Worm (Caenorhabditis elegans) whole organism, L1 larva: ENCODE data around the gene sulp-3.

Source experiments
- F16B12.6 ChIP-seq: fragments of 150-350 bp; optimal IDR thresholded peaks from 2 replicates; lab custom pipeline; 2014; ENCODE audit warnings: missing biosample characterization, missing genetic modification characterization
- aha-1 ChIP-seq: fragments of 150-350 bp; optimal IDR thresholded peaks from 2 replicates; lab custom pipeline; 2014; ENCODE audit warnings: missing biosample characterization, missing genetic modification characterization
- alr-1 ChIP-seq: fragments of 200-800 bp; sonication (Bioruptor generic); optimal IDR thresholded peaks from 2 replicates; lab custom pipeline; 2018; ENCODE audit warnings: borderline replicate concordance, mild to moderate bottlenecking, missing genetic modification characterization, missing compliant biosample characterization
- aly-2 ChIP-seq: fragments of 150-350 bp; optimal IDR thresholded peaks from 2 replicates; lab custom pipeline; 2014; ENCODE audit warnings: missing biosample characterization, missing genetic modification characterization
- ama-1 ChIP-seq: fragments of 150-350 bp; optimal IDR thresholded peaks from 2 replicates; lab custom pipeline; 2014
- blmp-1 ChIP-seq: fragments of 150-350 bp; optimal IDR thresholded peaks from 2 replicates; lab custom pipeline; 2014; ENCODE audit warnings: missing biosample characterization, missing genetic modification characterization
- ceh-63 ChIP-seq: fragments of 200-800 bp; sonication (Bioruptor generic); optimal IDR thresholded peaks from 2 replicates; lab custom pipeline; 2018; ENCODE audit warnings: mild to moderate bottlenecking, missing genetic modification characterization, missing compliant biosample characterization
- egl-27 ChIP-seq, 2 experiments: fragments of 150-350 bp in 1 of 2; sonication (generic microtip); optimal IDR thresholded peaks; 3 replicates each; lab custom pipeline; 2017 to 2018; ENCODE audit warnings: missing biosample characterization in 2 of 2, missing genetic modification characterization in 2 of 2, missing genetic modification reagents in 2 of 2
- elt-2 ChIP-seq: sonication (generic microtip); optimal IDR thresholded peaks from 2 replicates; lab custom pipeline; 2016; ENCODE audit warnings: missing genetic modification characterization, mild to moderate bottlenecking, inconsistent platforms, missing compliant biosample characterization, missing genetic modification reagents
- ets-5 ChIP-seq: fragments of 200-800 bp; sonication (Bioruptor generic); IDR thresholded peaks from 2 replicates; pipeline ENCODE4 v1.3.6; 2022; ENCODE audit warnings: missing genetic modification characterization, missing compliant biosample characterization
- fkh-10 ChIP-seq: sonication (generic microtip); optimal IDR thresholded peaks from 2 replicates; lab custom pipeline; 2017; ENCODE audit warnings: missing biosample characterization, missing genetic modification reagents, missing genetic modification characterization
- fkh-4 ChIP-seq: sonication (generic microtip); optimal IDR thresholded peaks from 2 replicates; lab custom pipeline; 2016; ENCODE audit warnings: missing compliant biosample characterization, missing genetic modification characterization, borderline replicate concordance
- grh-1 ChIP-seq: fragments of 200-800 bp; sonication (Bioruptor generic); IDR thresholded peaks from 2 replicates; pipeline ENCODE4 v1.3.6; 2022; ENCODE audit warnings: missing genetic modification reagents, missing genetic modification characterization, missing compliant biosample characterization
- hlh-4 ChIP-seq: sonication (generic microtip); optimal IDR thresholded peaks from 2 replicates; lab custom pipeline; 2016; ENCODE audit warnings: mild to moderate bottlenecking, missing genetic modification characterization, missing compliant biosample characterization
- hpl-2 ChIP-seq: fragments of 150-350 bp; optimal IDR thresholded peaks from 2 replicates; lab custom pipeline; 2014; ENCODE audit warnings: missing biosample characterization, missing genetic modification reagents, missing genetic modification characterization
- jun-1 ChIP-seq: fragments of 150-350 bp; optimal IDR thresholded peaks from 2 replicates; lab custom pipeline; 2014; ENCODE audit warnings: missing biosample characterization, missing genetic modification reagents, missing genetic modification characterization
- lin-14 ChIP-seq: fragments of 200-800 bp; sonication (Bioruptor generic); optimal IDR thresholded peaks from 2 replicates; lab custom pipeline; 2018; ENCODE audit warnings: mild to moderate bottlenecking, missing genetic modification characterization, moderate library complexity, missing compliant biosample characterization
- lin-15B ChIP-seq: fragments of 150-350 bp; sonication (generic microtip); optimal IDR thresholded peaks from 3 replicates; lab custom pipeline; 2014; ENCODE audit warnings: missing biosample characterization, missing genetic modification characterization
- lin-35 ChIP-seq, 2 experiments: fragments of 150-350 bp; optimal IDR thresholded peaks; 2 replicates each; lab custom pipeline; 2014; ENCODE audit warnings: missing biosample characterization in 2 of 2, missing genetic modification characterization in 2 of 2, missing genetic modification reagents in 2 of 2
- lsy-2 ChIP-seq, 2 experiments: fragments of 150-350 bp; optimal IDR thresholded peaks; 2 replicates each; lab custom pipeline; 2014; ENCODE audit warnings: missing biosample characterization in 2 of 2, missing genetic modification characterization in 2 of 2
- mdl-1 ChIP-seq, 2 experiments: fragments of 150-350 bp; optimal IDR thresholded peaks; 2 replicates each; lab custom pipeline; 2014 to 2017; ENCODE audit warnings: missing biosample characterization in 2 of 2, missing genetic modification characterization in 2 of 2, inconsistent platforms in 1 of 2
- mef-2 ChIP-seq: fragments of 150-350 bp; optimal IDR thresholded peaks from 2 replicates; lab custom pipeline; 2014; ENCODE audit warnings: missing biosample characterization, missing genetic modification characterization
- mep-1 ChIP-seq: fragments of 150-350 bp; optimal IDR thresholded peaks from 2 replicates; lab custom pipeline; 2014; ENCODE audit warnings: missing biosample characterization, missing genetic modification characterization
- nhr-11 ChIP-seq: fragments of 150-350 bp; optimal IDR thresholded peaks from 2 replicates; lab custom pipeline; 2014; ENCODE audit warnings: missing biosample characterization, missing genetic modification characterization
- nhr-20 ChIP-seq: sonication (generic microtip); optimal IDR thresholded peaks from 2 replicates; lab custom pipeline; 2016; ENCODE audit warnings: mild to moderate bottlenecking, missing genetic modification characterization, missing compliant biosample characterization
- nhr-237 ChIP-seq: fragments of 150-350 bp; optimal IDR thresholded peaks from 2 replicates; lab custom pipeline; 2014; ENCODE audit warnings: missing biosample characterization, missing genetic modification characterization
- nhr-77 ChIP-seq: fragments of 150-350 bp; optimal IDR thresholded peaks from 2 replicates; lab custom pipeline; 2014; ENCODE audit warnings: missing biosample characterization, missing genetic modification characterization
- nhr-84 ChIP-seq: sonication (generic microtip); optimal IDR thresholded peaks from 2 replicates; lab custom pipeline; 2017; ENCODE audit warnings: missing biosample characterization, missing genetic modification characterization
- nhr-85 ChIP-seq: sonication (generic microtip); peaks from one replicate; lab custom pipeline; 2016; ENCODE audit warnings: missing genetic modification characterization, inconsistent platforms, missing compliant biosample characterization
- pag-3 ChIP-seq: sonication (generic microtip); optimal IDR thresholded peaks from 2 replicates; lab custom pipeline; 2017; ENCODE audit warnings: missing genetic modification characterization, mild to moderate bottlenecking, missing compliant biosample characterization, antibody characterized with exemption, borderline replicate concordance; ENCODE audit not compliant: insufficient read depth
- pqm-1 ChIP-seq: sonication (generic microtip); optimal IDR thresholded peaks from 3 replicates; lab custom pipeline; 2017; ENCODE audit warnings: missing biosample characterization, missing genetic modification characterization
- rnt-1 ChIP-seq: sonication (generic microtip); optimal IDR thresholded peaks from 2 replicates; lab custom pipeline; 2016; ENCODE audit warnings: mild to moderate bottlenecking, missing genetic modification characterization, moderate library complexity, missing compliant biosample characterization
- skn-1 ChIP-seq: fragments of 150-350 bp; optimal IDR thresholded peaks from 2 replicates; lab custom pipeline; 2014; ENCODE audit warnings: missing biosample characterization, missing genetic modification characterization
- sox-4 ChIP-seq: sonication (generic microtip); optimal IDR thresholded peaks from 2 replicates; lab custom pipeline; 2016; ENCODE audit warnings: missing genetic modification characterization, missing compliant biosample characterization
- sup-37 ChIP-seq: fragments of 200-800 bp; sonication (Bioruptor generic); optimal IDR thresholded peaks from 2 replicates; lab custom pipeline; 2018; ENCODE audit warnings: mild to moderate bottlenecking, missing genetic modification characterization, missing compliant biosample characterization
- tbx-2 ChIP-seq: sonication (generic microtip); optimal IDR thresholded peaks from 2 replicates; lab custom pipeline; 2016; ENCODE audit warnings: missing genetic modification characterization, missing compliant biosample characterization
- unc-130 ChIP-seq: fragments of 150-350 bp; optimal IDR thresholded peaks from 2 replicates; lab custom pipeline; 2017; ENCODE audit warnings: missing biosample characterization, missing genetic modification characterization, inconsistent platforms
- unc-62 ChIP-seq: fragments of 150-350 bp; optimal IDR thresholded peaks from 2 replicates; lab custom pipeline; 2014; ENCODE audit warnings: missing biosample characterization, missing genetic modification reagents, missing genetic modification characterization
- xbp-1 ChIP-seq: sonication (generic microtip); optimal IDR thresholded peaks from 2 replicates; lab custom pipeline; 2016; ENCODE audit warnings: missing genetic modification characterization, missing compliant biosample characterization
- zip-4 ChIP-seq: fragments of 200-800 bp; sonication (Bioruptor generic); optimal IDR thresholded peaks from 2 replicates; lab custom pipeline; 2018; ENCODE audit warnings: mild to moderate bottlenecking, missing genetic modification characterization, moderate library complexity, missing compliant biosample characterization
- ztf-11 ChIP-seq, 2 experiments: sonication (generic microtip); optimal IDR thresholded peaks; 2 replicates each; lab custom pipeline; 2016 to 2017; ENCODE audit warnings: missing genetic modification characterization in 2 of 2, missing biosample characterization in 1 of 2, missing compliant biosample characterization in 1 of 2
- ztf-4 ChIP-seq: fragments of 150-350 bp; optimal IDR thresholded peaks from 2 replicates; lab custom pipeline; 2014; ENCODE audit warnings: missing biosample characterization, missing genetic modification characterization

Gene sulp-3

DNA sequence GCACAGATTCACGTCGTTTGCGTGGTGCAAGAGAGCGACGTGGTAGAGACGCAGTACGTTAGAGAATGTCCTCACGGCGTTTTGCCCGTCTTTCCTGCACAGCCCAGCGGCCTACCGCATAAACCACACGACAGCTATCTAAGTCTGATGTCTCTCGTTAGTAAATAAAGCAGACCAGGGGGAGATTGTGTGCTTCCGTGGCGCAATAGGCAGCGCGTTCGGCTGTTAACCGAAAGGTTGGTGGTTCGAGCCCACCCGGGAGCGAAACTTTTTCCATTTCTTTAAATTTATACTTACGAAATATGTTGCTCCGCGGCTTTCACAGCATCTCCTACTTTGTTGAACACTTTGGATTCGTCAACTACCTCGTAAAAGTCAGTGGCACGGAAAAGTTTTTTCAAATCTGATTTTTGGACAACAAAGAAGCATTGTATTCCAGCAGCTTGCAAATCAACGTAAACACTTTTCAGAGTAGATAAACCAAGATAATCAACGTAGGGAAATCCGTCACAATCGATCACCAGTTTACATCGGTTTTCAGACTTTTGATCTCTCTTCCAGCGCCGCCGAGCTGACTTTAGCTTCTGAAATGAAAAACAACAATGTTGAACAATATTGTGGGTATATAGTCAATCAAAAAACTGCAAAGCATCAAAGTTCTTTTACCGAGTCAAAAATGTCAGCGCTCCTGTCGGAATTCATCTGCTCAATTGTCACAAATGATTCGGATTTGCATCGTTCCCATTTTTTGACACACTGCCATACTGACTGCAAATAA, 3.7 kb downstream of the sulp-3 start (continued):
- TF ChIP-seq unc-130 (tag; lab: Kevin White, UChicago) (no peak), nhr-77 (peak; percentile 75), xbp-1 (tag; lab: Kevin White, UChicago) (peak; percentile 88), grh-1 (GFP tag; lab: Robert Waterston, UW) (peak; percentile 77), nhr-20 (tag; lab: Kevin White, UChicago) (peak; percentile 94), sup-37 (GFP tag; lab: Kevin White, UChicago) (peak; percentile 81), F16B12.6 (tag; lab: Kevin White, UChicago) (no peak), ama-1 (lab: Kevin White, UChicago) (no peak), nhr-84 (no peak), aly-2 (peak; percentile 63), hlh-4 (tag; lab: Kevin White, UChicago) (peak; percentile 3), mep-1 (peak; percentile 81), hpl-2 (GFP tag; lab: Kevin White, UChicago) (no peak), mef-2 (tag; lab: Kevin White, UChicago) (peak; percentile 45), nhr-11 (tag; lab: Kevin White, UChicago) (peak; percentile 62), alr-1 (tag; lab: Kevin White, UChicago) (no peak), pqm-1 (tag; lab: Kevin White, UChicago) (no peak), nhr-237 (tag; lab: Kevin White, UChicago) (peak; percentile 48), ztf-4 (tag; lab: Kevin White, UChicago) (peak; percentile 83), lsy-2 (tag; optimal IDR thresholded peaks at IDR 0.05; lab: Kevin White, UChicago) (peak; percentile 81 to 83), aha-1 (tag; lab: Kevin White, UChicago) (no peak), fkh-4 (tag; lab: Kevin White, UChicago) (no peak), lin-14 (GFP tag; lab: Kevin White, UChicago) (peak; percentile 97), lin-35 (GFP tag; optimal IDR thresholded peaks at IDR 0.05; lab: Kevin White, UChicago) (peak; percentile 33 to 83), lin-15B (no peak), skn-1 (tag; lab: Kevin White, UChicago) (peak; percentile 78), jun-1 (peak; percentile 87), pag-3 (peak; percentile 5), elt-2 (tag; lab: Kevin White, UChicago) (peak; percentile 77), zip-4 (GFP tag; lab: Kevin White, UChicago) (peak; percentile 81)
- TF ChIP-seq, all 84 proteins: peak for 58

- TF ChIP-seq ztf-11 (tag; optimal IDR thresholded peaks at IDR 0.05; lab: Kevin White, UChicago), result peak in 1 of 2 experiments; percentile 68
- TF ChIP-seq tbx-2, result peak; percentile 61
- no peak for TF ChIP-seq sox-4
- peak; percentile 10 for TF ChIP-seq blmp-1 (tag; lab: Kevin White, UChicago)
These were observed 13.9 kb downstream of the sulp-3 start for ce11 chrX:8394279-8394678.

DNA sequence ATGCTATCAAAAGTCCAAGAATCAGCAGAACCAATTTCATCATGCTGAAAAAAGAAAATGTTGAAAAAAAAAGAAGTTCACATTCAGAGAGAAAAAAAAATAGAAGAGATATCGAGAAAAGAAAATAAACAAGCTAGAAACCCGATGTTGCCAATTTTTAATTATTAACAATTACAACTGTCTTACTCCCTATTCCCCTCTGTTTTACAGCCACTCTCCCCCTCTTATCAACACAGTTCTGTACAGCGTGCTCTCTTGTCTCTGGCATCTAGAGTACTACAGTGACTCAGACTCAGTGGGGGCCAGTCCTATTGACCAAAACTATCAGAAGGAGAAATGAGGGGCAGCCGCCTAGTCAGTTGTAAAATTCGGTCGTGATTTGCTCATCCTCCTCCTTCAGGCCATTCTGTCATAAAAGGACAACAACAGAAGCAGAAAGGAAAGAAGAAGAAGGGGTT, 15.6 kb downstream of the sulp-3 start, which contains the start of gene wrk-1:
wrk-1 (minus strand) TSS at position 51 of the 458 bp plus-strand sequence.
- TF ChIP-seq ets-5 (GFP tag; lab: Robert Waterston, UW) (0 out of 2 replicates have a peak, but pooled peaks have one; percentile 20), egl-27 (tag; optimal IDR thresholded peaks at IDR 0.05; lab: Kevin White, UChicago) (no peak)

DNA sequence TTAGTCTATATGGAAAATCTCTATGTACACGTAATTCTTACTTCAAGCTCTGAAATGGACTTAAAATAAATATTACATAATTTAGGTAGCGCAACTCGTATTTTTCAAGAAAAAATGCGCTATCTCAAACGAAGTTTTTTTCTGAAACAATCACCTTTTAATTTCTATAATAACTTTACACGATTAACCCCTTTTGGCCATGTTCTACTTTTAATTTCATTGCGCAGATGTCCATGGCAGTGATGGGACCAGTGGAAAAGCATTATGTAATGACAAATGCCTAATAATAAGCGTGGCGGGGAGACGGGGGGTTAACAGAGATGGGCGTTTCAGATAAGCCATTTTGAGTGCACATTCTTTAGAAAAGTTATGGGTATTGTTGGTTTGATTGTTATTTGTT, 16.7 kb downstream of the sulp-3 start:
- no peak for TF ChIP-seq lsy-2 (tag; optimal IDR thresholded peaks at IDR 0.05; lab: Kevin White, UChicago)
- no peak for TF ChIP-seq fkh-4 (tag; lab: Kevin White, UChicago)
- TF ChIP-seq jun-1, result no peak
- TF ChIP-seq skn-1 (tag; lab: Kevin White, UChicago), result no peak
- TF ChIP-seq ztf-11 (tag; optimal IDR thresholded peaks at IDR 0.05; lab: Kevin White, UChicago), result no peak
- TF ChIP-seq mdl-1 (tag; optimal IDR thresholded peaks at IDR 0.05; lab: Kevin White, UChicago), result no peak
- no peak for TF ChIP-seq unc-62 (GFP tag; lab: Kevin White, UChicago)
- no peak for TF ChIP-seq ceh-63 (GFP tag; lab: Kevin White, UChicago)
- no peak for TF ChIP-seq nhr-85 (tag; lab: Kevin White, UChicago)
- no peak for TF ChIP-seq fkh-10
- TF ChIP-seq lin-15B, result no peak
- TF ChIP-seq rnt-1 (tag; lab: Kevin White, UChicago), result no peak
